Fruit fly (Drosophila melanogaster) whole organism, embryonic: ENCODE results near the gene mei-218.
A peak's percentile ranks its signal among the peaks of the same experiment; 100 is the strongest.

Experiments used
- Ada2b ChIP-seq: fragments of 200-800 bp; sonication (Bioruptor generic); IDR thresholded peaks from 2 replicates; pipeline ENCODE4 v1.3.6; 2022; ENCODE audit warnings: missing biosample characterization, missing genetic modification characterization
- CG10209 ChIP-seq: fragments of 200-800 bp; sonication (Bioruptor generic); optimal IDR thresholded peaks from 3 replicates; lab custom pipeline; 2017; ENCODE audit warnings: missing biosample characterization, mild to moderate bottlenecking, missing genetic modification characterization, missing genetic modification reagents
- CG11695 ChIP-seq: fragments of 200-800 bp; sonication (Bioruptor generic); IDR thresholded peaks from 3 replicates; pipeline ENCODE4 v1.3.6; 2022; ENCODE audit warnings: missing biosample characterization, missing genetic modification characterization
- CG12219 ChIP-seq: fragments of 200-800 bp; sonication (Bioruptor generic); optimal IDR thresholded peaks from 3 replicates; lab custom pipeline; 2018; ENCODE audit warnings: missing biosample characterization, mild to moderate bottlenecking, missing genetic modification characterization
- CG12391 ChIP-seq: fragments of 200-800 bp; sonication (Bioruptor generic); optimal IDR thresholded peaks from 3 replicates; lab custom pipeline; 2018; ENCODE audit warnings: missing biosample characterization, mild to moderate bottlenecking, missing genetic modification characterization, moderate library complexity
- CG14014 ChIP-seq: fragments of 200-800 bp; sonication (Bioruptor generic); IDR thresholded peaks from 2 replicates; pipeline ENCODE4 v1.3.6; 2022; ENCODE audit warnings: missing biosample characterization, missing genetic modification characterization
- CG1647 ChIP-seq: fragments of 200-800 bp; sonication (Bioruptor generic); optimal IDR thresholded peaks from 3 replicates; lab custom pipeline; 2016; ENCODE audit warnings: missing biosample characterization, missing genetic modification characterization
- CG17328 ChIP-seq: fragments of 200-800 bp; sonication (Bioruptor generic); IDR thresholded peaks from 2 replicates; pipeline ENCODE4 v1.3.6; 2022; ENCODE audit warnings: missing biosample characterization, missing genetic modification characterization
- CG17359 ChIP-seq: fragments of 200-800 bp; sonication (Bioruptor generic); optimal IDR thresholded peaks from 3 replicates; lab custom pipeline; 2018; ENCODE audit warnings: missing biosample characterization, mild to moderate bottlenecking, missing genetic modification characterization, moderate library complexity
- CG2712 ChIP-seq: fragments of 200-800 bp; optimal IDR thresholded peaks from 3 replicates; lab custom pipeline; 2019; ENCODE audit warnings: missing biosample characterization, mild to moderate bottlenecking, missing genetic modification characterization, moderate library complexity
- CG31441 ChIP-seq: fragments of 200-800 bp; sonication (Bioruptor generic); IDR thresholded peaks from 2 replicates; pipeline ENCODE4 v1.3.6; 2022; ENCODE audit warnings: missing biosample characterization, missing genetic modification characterization
- CG34224 ChIP-seq: fragments of 200-800 bp; sonication (Bioruptor generic); IDR thresholded peaks from 3 replicates; pipeline ENCODE4 v1.3.6; 2022; ENCODE audit warnings: missing biosample characterization, missing genetic modification characterization; ENCODE audit not compliant: partially characterized antibody
- CG4424 ChIP-seq: fragments of 200-800 bp; sonication (Bioruptor generic); optimal IDR thresholded peaks from 3 replicates; lab custom pipeline; 2016; ENCODE audit warnings: missing biosample characterization, missing genetic modification characterization
- CG6683 ChIP-seq: fragments of 200-800 bp; sonication (Bioruptor generic); optimal IDR thresholded peaks from 2 replicates; lab custom pipeline; 2017; ENCODE audit warnings: missing biosample characterization, mild to moderate bottlenecking, missing genetic modification characterization, missing genetic modification reagents
- CG6791 ChIP-seq: fragments of 200-800 bp; sonication (Bioruptor generic); IDR thresholded peaks from 3 replicates; pipeline ENCODE4 v1.3.6; 2022; ENCODE audit warnings: missing biosample characterization, missing genetic modification characterization; ENCODE audit not compliant: partially characterized antibody
- CG7839 ChIP-seq: fragments of 200-800 bp; sonication (Bioruptor generic); optimal IDR thresholded peaks from 3 replicates; lab custom pipeline; 2018; ENCODE audit warnings: missing biosample characterization, mild to moderate bottlenecking, missing genetic modification characterization, moderate library complexity
- CG8388 ChIP-seq: fragments of 200-800 bp; sonication (Bioruptor generic); optimal IDR thresholded peaks from 2 replicates; lab custom pipeline; 2019; ENCODE audit warnings: missing biosample characterization, mild to moderate bottlenecking, missing genetic modification characterization, moderate library complexity
- CG8944 ChIP-seq: fragments of 200-800 bp; sonication (Bioruptor generic); optimal IDR thresholded peaks from 3 replicates; lab custom pipeline; 2016; ENCODE audit warnings: missing biosample characterization, missing genetic modification characterization
- CG9797 ChIP-seq: fragments of 200-800 bp; sonication (Bioruptor generic); optimal IDR thresholded peaks from 3 replicates; lab custom pipeline; 2018; ENCODE audit warnings: missing biosample characterization, mild to moderate bottlenecking, missing genetic modification characterization
- CkIIα-i1 ChIP-seq: fragments of 200-800 bp; sonication (Bioruptor generic); IDR thresholded peaks from 2 replicates; pipeline ENCODE4 v1.3.6; 2022; ENCODE audit warnings: missing biosample characterization, missing genetic modification characterization
- Hr51 ChIP-seq, 2 experiments: fragments of 200-800 bp; sonication (Bioruptor generic); optimal IDR thresholded peaks; 2 replicates in 1 of 2; 3 replicates in 1 of 2; lab custom pipeline; 2016 to 2018; ENCODE audit warnings: missing biosample characterization in 2 of 2, missing genetic modification characterization in 2 of 2, mild to moderate bottlenecking in 1 of 2, moderate library complexity in 1 of 2
- Lim3 ChIP-seq: fragments of 200-800 bp; sonication (Bioruptor generic); IDR thresholded peaks from 2 replicates; pipeline ENCODE4 v1.3.6; 2022; ENCODE audit warnings: missing biosample characterization, missing genetic modification characterization
- Nf-YA ChIP-seq: fragments of 200-800 bp; sonication (Bioruptor generic); IDR thresholded peaks from 2 replicates; pipeline ENCODE4 v1.3.6; 2022; ENCODE audit warnings: missing biosample characterization, missing genetic modification characterization
- Nf-YC ChIP-seq: fragments of 200-800 bp; optimal IDR thresholded peaks from 3 replicates; lab custom pipeline; 2019; ENCODE audit warnings: missing biosample characterization, mild to moderate bottlenecking, missing genetic modification characterization, moderate library complexity
- Oli ChIP-seq: fragments of 200-800 bp; sonication (Bioruptor generic); optimal IDR thresholded peaks from 2 replicates; lab custom pipeline; 2018; ENCODE audit warnings: missing biosample characterization, mild to moderate bottlenecking, missing genetic modification characterization, moderate library complexity
- PHDP ChIP-seq: fragments of 200-800 bp; sonication (Bioruptor generic); optimal IDR thresholded peaks from 3 replicates; lab custom pipeline; 2018; ENCODE audit warnings: missing biosample characterization, mild to moderate bottlenecking, missing genetic modification characterization, moderate library complexity
- Ssrp ChIP-seq: fragments of 200-800 bp; sonication (Bioruptor generic); optimal IDR thresholded peaks from 2 replicates; lab custom pipeline; 2018; ENCODE audit warnings: missing biosample characterization, mild to moderate bottlenecking, missing genetic modification characterization, moderate library complexity
- Xrp1 ChIP-seq: fragments of 200-800 bp; sonication (Bioruptor generic); IDR thresholded peaks from 2 replicates; pipeline ENCODE4 v1.3.6; 2022; ENCODE audit warnings: missing biosample characterization, missing genetic modification characterization
- dm ChIP-seq: fragments of 200-800 bp; sonication (Bioruptor generic); optimal IDR thresholded peaks from 3 replicates; lab custom pipeline; 2016; ENCODE audit warnings: missing biosample characterization, missing genetic modification characterization
- dmrt99B ChIP-seq: fragments of 200-800 bp; sonication (Bioruptor generic); optimal IDR thresholded peaks from 2 replicates; lab custom pipeline; 2018; ENCODE audit warnings: missing biosample characterization, mild to moderate bottlenecking, missing genetic modification characterization, moderate library complexity
- dpn ChIP-seq, 2 experiments: fragments of 200-800 bp; sonication (Bioruptor generic); optimal IDR thresholded peaks; 3 replicates each; lab custom pipeline; 2016; ENCODE audit warnings: missing biosample characterization in 2 of 2, missing genetic modification characterization in 2 of 2
- esg ChIP-seq: fragments of 200-800 bp; sonication (Bioruptor generic); conservative IDR thresholded peaks from 2 replicates; pipeline ENCODE4 v1.3.6; 2022; ENCODE audit warnings: missing biosample characterization, missing genetic modification characterization
- fd96Cb ChIP-seq: fragments of 200-800 bp; sonication (Bioruptor generic); optimal IDR thresholded peaks from 2 replicates; lab custom pipeline; 2018; ENCODE audit warnings: missing biosample characterization, mild to moderate bottlenecking, missing genetic modification characterization, moderate library complexity
- gfzf ChIP-seq: fragments of 200-800 bp; sonication (Bioruptor generic); optimal IDR thresholded peaks from 2 replicates; lab custom pipeline; 2016; ENCODE audit warnings: missing biosample characterization, mild to moderate bottlenecking, missing genetic modification characterization, moderate library complexity
- hkb ChIP-seq, 2 experiments: fragments of 200-800 bp in 1 of 2; fragments of >200 bp in 1 of 2; sonication (Bioruptor generic) in 1 of 2; IDR thresholded peaks in 1 of 2; optimal IDR thresholded peaks in 1 of 2; 2 replicates each; pipeline versions ENCODE4 v1.3.6 to Lab custom; 2017 to 2022; ENCODE audit warnings: missing biosample characterization in 1 of 2, missing genetic modification characterization in 1 of 2
- ind ChIP-seq: fragments of 200-800 bp; sonication (Bioruptor generic); optimal IDR thresholded peaks from 3 replicates; lab custom pipeline; 2016; ENCODE audit warnings: missing biosample characterization, missing genetic modification characterization
- jumu ChIP-seq: fragments of 200-800 bp; sonication (Bioruptor generic); optimal IDR thresholded peaks from 3 replicates; lab custom pipeline; 2016; ENCODE audit warnings: missing biosample characterization, missing genetic modification characterization
- lab ChIP-seq: fragments of 200-800 bp; sonication (Bioruptor generic); optimal IDR thresholded peaks from 3 replicates; lab custom pipeline; 2017; ENCODE audit warnings: missing biosample characterization, missing genetic modification characterization, mild to moderate bottlenecking, moderate library complexity, missing genetic modification reagents
- lmd ChIP-seq: fragments of 200-800 bp; sonication (Bioruptor generic); IDR thresholded peaks from 2 replicates; pipeline ENCODE4 v1.3.6; 2022; ENCODE audit warnings: missing biosample characterization, missing genetic modification characterization
- org-1 ChIP-seq: fragments of 200-800 bp; sonication (Bioruptor generic); optimal IDR thresholded peaks from 2 replicates; lab custom pipeline; 2017; ENCODE audit warnings: missing biosample characterization, missing genetic modification characterization
- prd ChIP-seq, 3 experiments: fragments of >200 bp in 2 of 3; fragments of 200-800 bp in 1 of 3; sonication (Bioruptor generic) in 1 of 3; optimal IDR thresholded peaks in 2 of 3; IDR thresholded peaks in 1 of 3; 2 replicates in 2 of 3; 3 replicates in 1 of 3; pipeline versions ENCODE4 v1.3.6 to Lab custom; 2017 to 2022; ENCODE audit warnings: missing biosample characterization in 1 of 3, missing genetic modification characterization in 1 of 3
- sens ChIP-seq: fragments of 200-800 bp; sonication (Bioruptor generic); peaks from one replicate; lab custom pipeline; 2016; ENCODE audit warnings: missing biosample characterization, missing genetic modification characterization
- sisA ChIP-seq: fragments of 200-800 bp; sonication (Bioruptor generic); IDR thresholded peaks from 2 replicates; pipeline ENCODE4 v1.3.6; 2022; ENCODE audit warnings: missing biosample characterization, missing genetic modification characterization
- slbo ChIP-seq: fragments of 200-800 bp; sonication (Bioruptor generic); IDR thresholded peaks from 2 replicates; pipeline ENCODE4 v1.3.6; 2022; ENCODE audit warnings: missing biosample characterization, missing genetic modification characterization
- sob ChIP-seq: fragments of 200-800 bp; sonication (Bioruptor generic); IDR thresholded peaks from 2 replicates; pipeline ENCODE4 v1.3.6; 2022; ENCODE audit warnings: missing biosample characterization, missing genetic modification characterization
- unpg ChIP-seq: fragments of 200-800 bp; sonication (Bioruptor generic); optimal IDR thresholded peaks from 3 replicates; lab custom pipeline; 2018; ENCODE audit warnings: missing biosample characterization, mild to moderate bottlenecking, missing genetic modification characterization, moderate library complexity
- zfh2 ChIP-seq: fragments of 200-800 bp; sonication (Bioruptor generic); optimal IDR thresholded peaks from 2 replicates; lab custom pipeline; 2016; ENCODE audit warnings: missing biosample characterization, missing genetic modification characterization

mei-218 gene

dm6 chrX:17188167-17188566 lies 45.4 kb upstream of the mei-218 start:
- no peak for TF ChIP-seq dm
- TF ChIP-seq sens (GFP tag; lab: Kevin White, UChicago), result peak; percentile 77

DNA sequence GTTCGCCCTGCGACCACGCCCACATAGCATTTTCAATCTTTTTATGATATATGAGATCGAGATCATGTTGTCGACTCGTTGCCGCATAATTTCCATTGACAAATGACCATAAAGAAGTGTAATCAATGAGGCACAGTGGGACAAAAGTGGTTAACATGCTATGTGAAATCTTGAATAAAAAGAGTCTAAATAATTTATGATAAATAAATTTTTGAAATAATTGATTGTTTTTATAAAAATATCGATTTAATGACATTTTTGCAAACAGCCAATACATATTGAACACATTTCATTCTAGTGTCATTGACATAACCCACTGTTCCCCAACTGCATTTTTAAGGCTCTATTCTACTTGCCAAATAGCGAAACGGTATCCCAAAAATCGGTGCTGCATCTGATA lies 44.7 kb upstream of the mei-218 start:
- TF ChIP-seq esg (GFP tag; lab: Robert Waterston, UW), result no peak
- TF ChIP-seq zfh2 (GFP tag; lab: Kevin White, UChicago), result no peak
- TF ChIP-seq lab, result peak; percentile 48
- peak; percentile 37 for TF ChIP-seq Ssrp (tag; lab: Kevin White, UChicago)
- no peak for TF ChIP-seq CG9797 (GFP tag; lab: Kevin White, UChicago)
- no peak for TF ChIP-seq slbo
- TF ChIP-seq CG8944 (GFP tag; lab: Kevin White, UChicago), result no peak
- TF ChIP-seq CG12219, result no peak
- peak in 1 of 2 experiments; percentile 13 for TF ChIP-seq dpn (GFP tag; optimal IDR thresholded peaks at IDR 0.05; lab: Kevin White, UChicago)
- no peak for TF ChIP-seq jumu (GFP tag; lab: Kevin White, UChicago)
- 0 out of 2 replicates have a peak, but pooled peaks have one; percentile 14 for TF ChIP-seq Ada2b (GFP tag; lab: Robert Waterston, UW)
- TF ChIP-seq Nf-YC, result no peak
- no peak for TF ChIP-seq gfzf (GFP tag; lab: Kevin White, UChicago)
- no peak for TF ChIP-seq org-1
- TF ChIP-seq CG8388 (GFP tag; lab: Kevin White, UChicago), result peak; percentile 11
- TF ChIP-seq fd96Cb (tag; lab: Kevin White, UChicago), result peak; percentile 15
- TF ChIP-seq CG7839, result peak; percentile 22
- TF ChIP-seq Nf-YA (GFP tag; lab: Robert Waterston, UW), result no peak
- peak; percentile 54 for TF ChIP-seq Oli (tag; lab: Kevin White, UChicago)
- TF ChIP-seq CG34224 (GFP tag; lab: Robert Waterston, UW), result no peak
- TF ChIP-seq CG31441, result peak; percentile 35; the same call in 1 of the 2 replicates
- peak; percentile 23; the same call in 1 of the 2 replicates for TF ChIP-seq CG17328 (GFP tag; lab: Robert Waterston, UW)
- peak; percentile 6 for TF ChIP-seq ind (GFP tag; lab: Kevin White, UChicago)
- TF ChIP-seq CG11695, result 0 out of 3 replicates have a peak, but pooled peaks have one; percentile 40
- TF ChIP-seq CG6683 (GFP tag; lab: Kevin White, UChicago), result no peak
- no peak for TF ChIP-seq hkb (optimal IDR thresholded peaks at IDR 0.05; lab: Kevin White, UChicago)
- peak; percentile 61 for TF ChIP-seq hkb (GFP tag; IDR thresholded peaks at IDR 0.05; lab: Robert Waterston, UW)
- TF ChIP-seq CG2712 (tag; lab: Kevin White, UChicago), result peak; percentile 38
- TF ChIP-seq Hr51 (GFP tag; optimal IDR thresholded peaks at IDR 0.05; lab: Kevin White, UChicago), result peak in 1 of 2 experiments; percentile 50
- peak; percentile 27 for TF ChIP-seq CG10209 (GFP tag; lab: Kevin White, UChicago)
- TF ChIP-seq lmd, result 0 out of 2 replicates have a peak, but pooled peaks have one; percentile 20
- TF ChIP-seq dmrt99B (tag; lab: Kevin White, UChicago), result peak; percentile 31
- peak; percentile 24 for TF ChIP-seq PHDP (tag; lab: Kevin White, UChicago)
- TF ChIP-seq Lim3 (GFP tag; lab: Robert Waterston, UW), result no peak
- peak; percentile 31; the same call in 1 of the 2 replicates for TF ChIP-seq sisA (GFP tag; lab: Robert Waterston, UW)
- no peak for TF ChIP-seq sob (GFP tag; lab: Robert Waterston, UW)
- TF ChIP-seq CG17359, result peak; percentile 7
- no peak for TF ChIP-seq CkIIα-i1 (GFP tag; lab: Robert Waterston, UW)
- no peak for TF ChIP-seq CG1647 (GFP tag; lab: Kevin White, UChicago)
- TF ChIP-seq prd (optimal IDR thresholded peaks at IDR 0.05; lab: Kevin White, UChicago), result no peak
- peak; percentile 39; the same call in 1 of the 3 replicates for TF ChIP-seq prd (GFP tag; IDR thresholded peaks at IDR 0.05; lab: Robert Waterston, UW)
- peak; percentile 21 for TF ChIP-seq CG12391 (tag; lab: Kevin White, UChicago)
- no peak for TF ChIP-seq CG6791 (GFP tag; lab: Robert Waterston, UW)
- peak; percentile 15 for TF ChIP-seq CG4424 (GFP tag; lab: Kevin White, UChicago)
- TF ChIP-seq unpg (GFP tag; lab: Kevin White, UChicago), result peak; percentile 48
- no peak for TF ChIP-seq CG14014 (GFP tag; lab: Robert Waterston, UW)
- TF ChIP-seq Xrp1 (GFP tag; lab: Robert Waterston, UW), result peak; percentile 50; the same call in 1 of the 2 replicates
